Worm (Caenorhabditis elegans) whole organism, late embryonic: ENCODE data around the gene ulp-4.

Source experiments
- ama-1 ChIP-seq: fragments of 150-350 bp; optimal IDR thresholded peaks from 2 replicates; lab custom pipeline; 2014
- ceh-19 ChIP-seq: fragments of 200-800 bp; sonication (Bioruptor generic); optimal IDR thresholded peaks from 2 replicates; lab custom pipeline; 2018; ENCODE audit warnings: mild to moderate bottlenecking, missing genetic modification characterization, missing compliant biosample characterization
- dve-1 ChIP-seq: sonication (generic microtip); optimal IDR thresholded peaks from 2 replicates; lab custom pipeline; 2017; ENCODE audit warnings: antibody characterized with exemption, mild to moderate bottlenecking, missing genetic modification characterization, missing compliant biosample characterization
- pag-3 ChIP-seq: sonication (generic microtip); optimal IDR thresholded peaks from 2 replicates; lab custom pipeline; 2016; ENCODE audit warnings: missing compliant biosample characterization, missing genetic modification characterization, borderline replicate concordance
- pqm-1 ChIP-seq: sonication (generic microtip); optimal IDR thresholded peaks from 2 replicates; lab custom pipeline; 2016; ENCODE audit warnings: missing genetic modification characterization, missing compliant biosample characterization
- sdc-2 ChIP-seq: sonication (generic microtip); optimal IDR thresholded peaks from 2 replicates; lab custom pipeline; 2016; ENCODE audit warnings: missing genotype, missing genetic modification characterization, missing compliant biosample characterization
- tbx-2 ChIP-seq: sonication (generic microtip); optimal IDR thresholded peaks from 2 replicates; lab custom pipeline; 2016; ENCODE audit warnings: missing genetic modification characterization, missing compliant biosample characterization
- tbx-7 ChIP-seq: sonication (generic microtip); optimal IDR thresholded peaks from 2 replicates; lab custom pipeline; 2016; ENCODE audit warnings: missing genotype, missing genetic modification characterization, missing compliant biosample characterization

DNA sequence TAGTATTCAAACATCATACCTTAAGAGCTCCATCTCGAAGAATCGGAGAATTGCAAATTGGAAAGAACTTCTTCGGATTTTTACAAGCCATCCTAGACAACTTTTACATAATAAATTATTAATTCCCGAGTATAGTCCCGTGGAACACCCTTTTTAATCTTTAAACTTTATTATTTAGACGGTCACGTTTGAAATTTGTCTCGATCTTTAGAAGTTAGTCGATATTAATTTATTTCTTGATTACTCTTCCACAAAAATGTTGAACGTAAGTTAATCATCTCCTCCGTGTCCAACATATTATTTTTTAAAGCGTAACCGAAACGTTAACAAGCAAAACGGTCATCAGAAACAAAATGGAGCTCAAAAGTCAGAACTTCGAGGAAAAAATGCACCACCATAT lies 43.7 kb downstream of the ulp-4 start, which contains the start of the genes decr-1.3 and T05C12.1:
- TF ChIP-seq tbx-2 (tag; lab: Kevin White, UChicago) (no peak), pag-3 (tag; lab: Kevin White, UChicago) (no peak), dve-1 (no peak), tbx-7 (tag; lab: Kevin White, UChicago) (no peak), sdc-2 (tag; lab: Kevin White, UChicago) (no peak), ama-1 (no peak), pqm-1 (tag; lab: Kevin White, UChicago) (no peak), ceh-19 (GFP tag; lab: Kevin White, UChicago) (no peak)
